Fruit fly (Drosophila melanogaster) whole organism, embryonic: Measurements from ENCODE around the gene Tbcd.

Experiments used
- Abd-B ChIP-seq: fragments of 200-800 bp; sonication (Bioruptor generic); optimal IDR thresholded peaks from 2 replicates; lab custom pipeline; 2018; ENCODE audit warnings: missing biosample characterization, mild to moderate bottlenecking, missing genetic modification characterization, moderate library complexity
- CG15514 ChIP-seq: fragments of 200-800 bp; sonication (Bioruptor generic); optimal IDR thresholded peaks from 3 replicates; lab custom pipeline; 2017; ENCODE audit warnings: missing biosample characterization, missing genetic modification characterization, mild to moderate bottlenecking, moderate library complexity, missing genetic modification reagents
- CG6175 ChIP-seq: fragments of 200-800 bp; sonication (Bioruptor generic); IDR thresholded peaks from 3 replicates; pipeline ENCODE4 v1.3.6; 2022; ENCODE audit warnings: missing biosample characterization, missing genetic modification characterization
- CG7963 ChIP-seq: fragments of 200-800 bp; sonication (Bioruptor generic); IDR thresholded peaks from 3 replicates; pipeline ENCODE4 v1.3.6; 2022; ENCODE audit warnings: missing biosample characterization, missing genetic modification characterization; ENCODE audit not compliant: partially characterized antibody
- CG8944 ChIP-seq: fragments of 200-800 bp; sonication (Bioruptor generic); optimal IDR thresholded peaks from 3 replicates; lab custom pipeline; 2016; ENCODE audit warnings: missing biosample characterization, missing genetic modification characterization
- Dll ChIP-seq: fragments of 200-800 bp; sonication (Bioruptor generic); IDR thresholded peaks from 4 replicates; pipeline ENCODE4 v1.3.6; 2022; ENCODE audit warnings: missing biosample characterization, missing genetic modification characterization; ENCODE audit not compliant: partially characterized antibody
- Lpt ChIP-seq: fragments of >200 bp; optimal IDR thresholded peaks from 2 replicates; lab custom pipeline; 2018; ENCODE audit warnings: missing biosample characterization, missing genetic modification characterization
- Spps ChIP-seq: fragments of 200-800 bp; sonication (Bioruptor generic); optimal IDR thresholded peaks from 2 replicates; lab custom pipeline; 2018; ENCODE audit warnings: missing biosample characterization, mild to moderate bottlenecking, missing genetic modification characterization
- fd64A ChIP-seq: fragments of 200-800 bp; sonication (Bioruptor generic); optimal IDR thresholded peaks from 3 replicates; lab custom pipeline; 2018; ENCODE audit warnings: missing biosample characterization, mild to moderate bottlenecking, missing genetic modification characterization
- gt ChIP-seq: fragments of 200-800 bp; sonication (Bioruptor generic); IDR thresholded peaks from 2 replicates; pipeline ENCODE4 v1.3.6; 2022; ENCODE audit warnings: missing biosample characterization, missing genetic modification characterization
- pum ChIP-seq: fragments of 200-800 bp; sonication (Bioruptor generic); optimal IDR thresholded peaks from 2 replicates; lab custom pipeline; 2016; ENCODE audit warnings: missing biosample characterization, missing genetic modification characterization
- slou ChIP-seq: fragments of 200-800 bp; sonication (Bioruptor generic); optimal IDR thresholded peaks from 3 replicates; lab custom pipeline; 2016; ENCODE audit warnings: missing biosample characterization, missing genetic modification characterization
- tin ChIP-seq: fragments of 200-800 bp; sonication (Bioruptor generic); optimal IDR thresholded peaks from 3 replicates; lab custom pipeline; 2016; ENCODE audit warnings: missing biosample characterization, missing genetic modification characterization

dm6 chr2L:2187411-2187810 lies 40.1 kb downstream of the Tbcd start:
- TF ChIP-seq tin (no peak), pum (GFP tag; lab: Kevin White, UChicago) (no peak), Abd-B (GFP tag; lab: Kevin White, UChicago) (no peak), CG6175 (GFP tag; lab: Robert Waterston, UW) (no peak), Lpt (GFP tag; lab: Kevin White, UChicago) (no peak), CG15514 (GFP tag; lab: Kevin White, UChicago) (no peak), CG8944 (GFP tag; lab: Kevin White, UChicago) (no peak), slou (GFP tag; lab: Kevin White, UChicago) (no peak), Spps (tag; lab: Kevin White, UChicago) (no peak), CG7963 (no peak), Dll (GFP tag; lab: Robert Waterston, UW) (no peak), gt (GFP tag; lab: Robert Waterston, UW) (no peak), fd64A (GFP tag; lab: Kevin White, UChicago) (no peak)
